Worm (Caenorhabditis elegans) whole organism, L4 larva: ENCODE data around the gene elo-5.

Experiments
- Y75B8A.6 ChIP-seq: fragments of 200-800 bp; sonication (Bioruptor generic); IDR thresholded peaks from 2 replicates; pipeline ENCODE4 v1.3.6; 2022; ENCODE audit warnings: missing genetic modification reagents, missing genetic modification characterization, missing compliant biosample characterization
- mxl-3 ChIP-seq: fragments of 200-800 bp; sonication (Bioruptor generic); optimal IDR thresholded peaks from 2 replicates; lab custom pipeline; 2018; ENCODE audit warnings: mild to moderate bottlenecking, missing genetic modification characterization, missing compliant biosample characterization
- unc-62 ChIP-seq, 3 experiments: fragments of 150-350 bp in 1 of 3; sonication (generic microtip); optimal IDR thresholded peaks in 2 of 3; peaks in 1 of 3; 1 replicate in 1 of 3; 2 replicates in 2 of 3; lab custom pipeline; 2014 to 2017; ENCODE audit warnings: missing biosample characterization in 3 of 3, missing genetic modification characterization in 3 of 3, missing genetic modification reagents in 3 of 3, missing genotype in 1 of 3

ce11 chrIV:5405345-5405744, 28.4 kb upstream of the elo-5 start, which contains the start of gene ZK616.61:
- no peak for TF ChIP-seq mxl-3 (GFP tag; lab: Kevin White, UChicago)
- TF ChIP-seq Y75B8A.6 (GFP tag; lab: Robert Waterston, UW) = no peak
- no peak for TF ChIP-seq unc-62 (GFP tag; optimal IDR thresholded peaks at IDR 0.05 in 1 of 2; lab: Kevin White, UChicago)
- TF ChIP-seq unc-62 (tag; optimal IDR thresholded peaks at IDR 0.05; lab: Kevin White, UChicago) = no peak
